Worm (Caenorhabditis elegans): ENCODE measurements around the gene hif-1.

The hif-1 gene

ce11 chrV:20820033-20820432, 39.8 kb downstream of the hif-1 start, which contains the start of gene T03D8.6:
T03D8.6 (minus strand) TSS chrV:20820330.
- TF ChIP-seq nhr-67 (tag; optimal IDR thresholded peaks at IDR 0.05) = no peak
- TF ChIP-seq ceh-16 (tag; optimal IDR thresholded peaks at IDR 0.05) = no peak
- TF ChIP-seq aly-2 (tag; optimal IDR thresholded peaks at IDR 0.05) = no peak
- no peak for TF ChIP-seq nhr-77 (tag; optimal IDR thresholded peaks at IDR 0.05)

- TF ChIP-seq nhr-67 (tag; optimal IDR thresholded peaks at IDR 0.05) = no peak
- no peak for TF ChIP-seq lin-15B (tag; optimal IDR thresholded peaks at IDR 0.05)
- no peak for TF ChIP-seq unc-39 (tag; optimal IDR thresholded peaks at IDR 0.05)
- no peak for TF ChIP-seq ama-1 (optimal IDR thresholded peaks at IDR 0.05)
- no peak for TF ChIP-seq fkh-2 (tag; optimal IDR thresholded peaks at IDR 0.05)
- TF ChIP-seq nhr-28 (tag; optimal IDR thresholded peaks at IDR 0.05) = no peak
- TF ChIP-seq snpc-4 (tag; optimal IDR thresholded peaks at IDR 0.05) = no peak
- TF ChIP-seq jun-1 (tag; optimal IDR thresholded peaks at IDR 0.05) = no peak
- no peak for TF ChIP-seq nhr-11 (tag; optimal IDR thresholded peaks at IDR 0.05)
- no peak for TF ChIP-seq lsy-12 (tag; optimal IDR thresholded peaks at IDR 0.05)
- TF ChIP-seq ztf-11 (tag; optimal IDR thresholded peaks at IDR 0.05) = no peak
- TF ChIP-seq ZK546.5 (tag; optimal IDR thresholded peaks at IDR 0.05) = no peak
These were observed 44.9 kb downstream of the hif-1 start, which contains the start of the genes gcy-22 and grl-14 for ce11 chrV:20824962-20825609. gcy-22 (minus strand) TSS chrV:20825062. grl-14 (plus strand) TSS chrV:20825559.

ce11 chrV:20826618-20827017, 46.4 kb downstream of the hif-1 start:
- TF ChIP-seq nhr-23 (tag; optimal IDR thresholded peaks at IDR 0.05) (no peak), eor-1 (tag; optimal IDR thresholded peaks at IDR 0.05) (no peak), egl-5 (tag; optimal IDR thresholded peaks at IDR 0.05) (no peak), fkh-2 (tag; optimal IDR thresholded peaks at IDR 0.05) (no peak), skn-1 (tag; optimal IDR thresholded peaks at IDR 0.05) (no peak), nhr-77 (tag; optimal IDR thresholded peaks at IDR 0.05) (no peak), snpc-4 (tag; optimal IDR thresholded peaks at IDR 0.05) (no peak), unc-39 (tag; optimal IDR thresholded peaks at IDR 0.05) (no peak), ceh-9 (tag; optimal IDR thresholded peaks at IDR 0.05) (no peak), zag-1 (tag; optimal IDR thresholded peaks at IDR 0.05) (no peak), jun-1 (tag; optimal IDR thresholded peaks at IDR 0.05) (no peak), elt-2 (tag; optimal IDR thresholded peaks at IDR 0.05) (no peak), nhr-43 (tag; optimal IDR thresholded peaks at IDR 0.05; ENCODE audit: poor library complexity, severe bottlenecking) (no peak), lin-39 (tag; optimal IDR thresholded peaks at IDR 0.05) (no peak), lsy-12 (tag; optimal IDR thresholded peaks at IDR 0.05) (no peak)

- no peak for TF ChIP-seq fkh-2 (tag; optimal IDR thresholded peaks at IDR 0.05)
- no peak for TF ChIP-seq zag-1 (tag; optimal IDR thresholded peaks at IDR 0.05)
- no peak for TF ChIP-seq aly-2 (tag; optimal IDR thresholded peaks at IDR 0.05)
- no peak for TF ChIP-seq ZK546.5 (tag; optimal IDR thresholded peaks at IDR 0.05)
- no peak for TF ChIP-seq fos-1 (tag; optimal IDR thresholded peaks at IDR 0.05)
- peak; percentile 77 for TF ChIP-seq lin-39 (tag; optimal IDR thresholded peaks at IDR 0.05)
- TF ChIP-seq nhr-11 (tag; optimal IDR thresholded peaks at IDR 0.05) = peak; percentile 37
- no peak for TF ChIP-seq daf-12 (tag; optimal IDR thresholded peaks at IDR 0.05)
- TF ChIP-seq ceh-28 (tag; optimal IDR thresholded peaks at IDR 0.05) = peak; percentile 12
- no peak for TF ChIP-seq unc-62 (GFP tag; optimal IDR thresholded peaks at IDR 0.05)
- peak; percentile 65 for TF ChIP-seq pqm-1 (tag; optimal IDR thresholded peaks at IDR 0.05)
- TF ChIP-seq elt-1 (tag; optimal IDR thresholded peaks at IDR 0.05) = peak; percentile 45
- TF ChIP-seq mdl-1 (tag; optimal IDR thresholded peaks at IDR 0.05) = peak; percentile 57
- TF ChIP-seq elt-2 (tag; optimal IDR thresholded peaks at IDR 0.05) = no peak
- peak; percentile 59 for TF ChIP-seq hmg-11 (tag; optimal IDR thresholded peaks at IDR 0.05)
- TF ChIP-seq sea-2 (GFP tag; optimal IDR thresholded peaks at IDR 0.05) = peak; percentile 55
- TF ChIP-seq tbx-2 (tag; optimal IDR thresholded peaks at IDR 0.05) = peak; percentile 35
- TF ChIP-seq lin-15B (tag; optimal IDR thresholded peaks at IDR 0.05) = peak; percentile 34
- peak; percentile 83 for TF ChIP-seq nfya-1 (tag; optimal IDR thresholded peaks at IDR 0.05; ENCODE audit: insufficient read depth)
- TF ChIP-seq egl-27 (tag; optimal IDR thresholded peaks at IDR 0.05) = no peak
- no peak for TF ChIP-seq pha-4 (tag; optimal IDR thresholded peaks at IDR 0.05)
These were observed 48.6 kb downstream of the hif-1 start, which contains the start of gene sbt-1 for ce11 chrV:20828820-20829219. sbt-1 (minus strand) TSS chrV:20828881.

Measured in whole organism, L3 larva.